Fruit fly (Drosophila melanogaster): ENCODE measurements around the gene CG3808.
A peak's percentile ranks its signal among the peaks of the same experiment; 100 is the strongest.

CG3808 gene

dm6 chr3L:19033154-19033811 is 32.9 kb upstream of the CG3808 start (continued):
- TF ChIP-seq hb (GFP tag; IDR thresholded peaks at IDR 0.05; ENCODE audit: partially characterized antibody) (no peak), Myb (GFP tag; optimal IDR thresholded peaks at IDR 0.05) (no peak), pnt (GFP tag; optimal IDR thresholded peaks at IDR 0.05) (no peak), nerfin-2 (GFP tag; IDR thresholded peaks at IDR 0.05; ENCODE audit: partially characterized antibody) (no peak), al (GFP tag; IDR thresholded peaks at IDR 0.05) (no peak), Gug (GFP tag; IDR thresholded peaks at IDR 0.05) (peak; percentile 33; the same call in 1 of the 4 replicates), CG6791 (GFP tag; IDR thresholded peaks at IDR 0.05; ENCODE audit: partially characterized antibody) (no peak), scrt (GFP tag; optimal IDR thresholded peaks at IDR 0.05) (peak; percentile 6), ATbp (GFP tag; optimal IDR thresholded peaks at IDR 0.05) (peak; percentile 53), Xrp1 (GFP tag; IDR thresholded peaks at IDR 0.05) (peak; percentile 93), CG30020 (tag; optimal IDR thresholded peaks at IDR 0.05) (peak; percentile 37), zf30C (GFP tag; optimal IDR thresholded peaks at IDR 0.05) (peak; percentile 93), Sry-δ (GFP tag; optimal IDR thresholded peaks at IDR 0.05) (no peak), Ravus (GFP tag; IDR thresholded peaks at IDR 0.05) (no peak), mam (GFP tag; optimal IDR thresholded peaks at IDR 0.05) (no peak), H15 (GFP tag; IDR thresholded peaks at IDR 0.05) (no peak), CG4820 (GFP tag; optimal IDR thresholded peaks at IDR 0.05) (peak; percentile 70), gsb (GFP tag; IDR thresholded peaks at IDR 0.05) (no peak), Mrtf (GFP tag; IDR thresholded peaks at IDR 0.05) (peak; percentile 25; the same call in 1 of the 3 replicates), CG12391 (tag; optimal IDR thresholded peaks at IDR 0.05) (peak; percentile 89), CG13894 (tag; optimal IDR thresholded peaks at IDR 0.05) (no peak), ssp (GFP tag; IDR thresholded peaks at IDR 0.05) (peak; percentile 52), sima (GFP tag; optimal IDR thresholded peaks at IDR 0.05) (no peak), sug (tag; optimal IDR thresholded peaks at IDR 0.05) (peak; percentile 0), B-H2 (GFP tag; optimal IDR thresholded peaks at IDR 0.05) (no peak), Dip3 (GFP tag; optimal IDR thresholded peaks at IDR 0.05) (no peak), Hr51 (GFP tag; optimal IDR thresholded peaks at IDR 0.05) (peak in 1 of 2 experiments; percentile 59), HLH54F (GFP tag; optimal IDR thresholded peaks at IDR 0.05) (no peak), mld (GFP tag; IDR thresholded peaks at IDR 0.05; ENCODE audit: partially characterized antibody) (no peak), vvl (GFP tag; IDR thresholded peaks at IDR 0.05) (peak; percentile 82), ro (GFP tag; IDR thresholded peaks at IDR 0.05) (no peak), C15 (GFP tag; IDR thresholded peaks at IDR 0.05) (no peak), Sin3A (optimal IDR thresholded peaks at IDR 0.05) (no peak), corto (GFP tag; optimal IDR thresholded peaks at IDR 0.05) (peak; percentile 43), CG6689 (GFP tag; IDR thresholded peaks at IDR 0.05) (peak; percentile 84), Dfd (GFP tag; optimal IDR thresholded peaks at IDR 0.05) (no peak), Doc3 (GFP tag; IDR thresholded peaks at IDR 0.05; ENCODE audit: partially characterized antibody) (no peak), eyg (GFP tag; optimal IDR thresholded peaks at IDR 0.05) (no peak), kah (GFP tag; optimal IDR thresholded peaks at IDR 0.05) (peak; percentile 32), CG4404 (GFP tag; IDR thresholded peaks at IDR 0.05) (peak; percentile 84), CG43689 (GFP tag; IDR thresholded peaks at IDR 0.05) (0 out of 2 replicates have a peak, but pooled peaks have one; percentile 31), danr (GFP tag; IDR thresholded peaks at IDR 0.05) (0 out of 2 replicates have a peak, but pooled peaks have one; percentile 10), tna (GFP tag; IDR thresholded peaks at IDR 0.05; ENCODE audit: partially characterized antibody) (no peak), pros (GFP tag; optimal IDR thresholded peaks at IDR 0.05) (peak; percentile 46), unpg (GFP tag; optimal IDR thresholded peaks at IDR 0.05) (peak; percentile 74), CG8765 (GFP tag; IDR thresholded peaks at IDR 0.05) (peak; percentile 80; the same call in 1 of the 2 replicates)
